Fruit fly (Drosophila melanogaster): ENCODE data around the gene CG13690.

DNA sequence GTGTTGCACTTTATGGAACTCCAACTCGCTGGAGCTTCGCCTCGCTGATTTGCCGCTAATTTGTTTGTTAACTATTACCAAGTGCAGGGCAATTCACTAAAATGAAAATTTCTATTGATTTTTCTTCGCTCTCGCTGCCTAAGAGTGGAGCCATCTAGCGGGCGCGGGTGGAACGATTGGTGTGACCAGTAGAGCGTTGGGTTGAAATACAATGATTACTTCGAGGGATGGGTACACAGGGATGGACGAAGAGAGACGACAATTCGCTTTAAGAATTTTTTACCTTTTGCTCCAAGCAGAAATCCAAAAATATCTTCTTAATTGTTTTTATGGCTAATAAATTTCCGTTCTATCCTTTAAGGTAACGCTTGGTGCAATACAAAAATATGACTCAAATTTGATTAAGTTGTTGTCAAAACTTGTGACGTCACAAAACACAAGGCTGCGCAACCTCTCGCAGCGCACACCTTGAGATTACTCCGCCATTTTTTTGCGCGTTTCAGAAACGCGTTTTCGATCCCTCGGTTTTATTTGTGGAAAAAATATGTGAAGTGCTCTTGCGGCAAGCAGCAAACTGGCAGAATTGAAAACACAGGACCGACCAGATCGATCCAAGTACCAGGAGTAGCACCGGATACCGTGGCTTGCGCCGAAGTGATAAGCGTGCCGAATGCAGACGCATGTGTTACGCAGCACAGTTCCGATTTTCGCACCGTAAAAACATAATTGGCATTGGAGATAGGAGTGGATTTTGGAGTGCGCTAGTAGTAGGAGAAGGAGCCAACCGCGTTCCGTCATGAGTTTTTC is 4.7 kb downstream of the CG13690 start, which contains the start of the genes AP-2alpha and ebi:
- TF ChIP-seq pan (optimal IDR thresholded peaks at IDR 0.05) (no peak), CG8478 (optimal IDR thresholded peaks at IDR 0.05) (no peak), EcR (GFP tag; optimal IDR thresholded peaks at IDR 0.05) (no peak)

All from whole organism.